Fruit fly (Drosophila melanogaster) whole organism, embryonic: Measurements from ENCODE around the gene CG11898.

Source experiments
- Antp ChIP-seq: fragments of 200-800 bp; sonication (Bioruptor generic); optimal IDR thresholded peaks from 3 replicates; lab custom pipeline; 2016; ENCODE audit warnings: missing biosample characterization, missing genetic modification characterization
- Bteb2 ChIP-seq: fragments of 200-800 bp; sonication (Bioruptor generic); optimal IDR thresholded peaks from 2 replicates; lab custom pipeline; 2016; ENCODE audit warnings: missing biosample characterization, missing genetic modification characterization
- CG16779 ChIP-seq: fragments of 200-800 bp; sonication (Bioruptor generic); IDR thresholded peaks from 2 replicates; pipeline ENCODE4 v1.3.6; 2022; ENCODE audit warnings: missing biosample characterization, missing genetic modification characterization
- CG17802 ChIP-seq: fragments of 200-800 bp; sonication (Bioruptor generic); optimal IDR thresholded peaks from 2 replicates; lab custom pipeline; 2018; ENCODE audit warnings: missing biosample characterization, mild to moderate bottlenecking, missing genetic modification characterization, moderate library complexity
- CG17829 ChIP-seq: fragments of 200-800 bp; optimal IDR thresholded peaks from 2 replicates; lab custom pipeline; 2019; ENCODE audit warnings: missing biosample characterization, mild to moderate bottlenecking, missing genetic modification characterization, moderate library complexity
- CG1792 ChIP-seq: fragments of 200-800 bp; sonication (Bioruptor generic); optimal IDR thresholded peaks from 2 replicates; lab custom pipeline; 2016; ENCODE audit warnings: missing biosample characterization, missing genetic modification characterization
- CG3995 ChIP-seq: fragments of 200-800 bp; sonication (Bioruptor generic); optimal IDR thresholded peaks from 3 replicates; lab custom pipeline; 2016; ENCODE audit warnings: missing biosample characterization, missing genetic modification characterization
- CG43689 ChIP-seq: fragments of 200-800 bp; sonication (Bioruptor generic); IDR thresholded peaks from 2 replicates; pipeline ENCODE4 v1.3.6; 2022; ENCODE audit warnings: missing biosample characterization, missing genetic modification characterization
- CG4404 ChIP-seq: fragments of 200-800 bp; sonication (Bioruptor generic); IDR thresholded peaks from 2 replicates; pipeline ENCODE4 v1.3.6; 2022; ENCODE audit warnings: missing biosample characterization, missing genetic modification characterization
- CG7786 ChIP-seq: fragments of 200-800 bp; sonication (Bioruptor generic); optimal IDR thresholded peaks from 2 replicates; lab custom pipeline; 2016; ENCODE audit warnings: missing biosample characterization, missing genetic modification characterization
- CG7928 ChIP-seq: fragments of 200-800 bp; sonication (Bioruptor generic); optimal IDR thresholded peaks from 2 replicates; lab custom pipeline; 2017; ENCODE audit warnings: missing biosample characterization, mild to moderate bottlenecking, missing genetic modification characterization
- CG8089 ChIP-seq: fragments of 200-800 bp; sonication (Bioruptor generic); optimal IDR thresholded peaks from 3 replicates; lab custom pipeline; 2016; ENCODE audit warnings: missing biosample characterization, missing genetic modification characterization
- CG8290 ChIP-seq, 3 experiments: fragments of 200-800 bp; sonication (Bioruptor generic); optimal IDR thresholded peaks; 2 replicates each; lab custom pipeline; 2016 to 2019; ENCODE audit warnings: missing biosample characterization in 3 of 3, missing genetic modification characterization in 3 of 3, mild to moderate bottlenecking in 2 of 3, moderate library complexity in 1 of 3
- CG8359 ChIP-seq: fragments of 200-800 bp; sonication (Bioruptor generic); optimal IDR thresholded peaks from 2 replicates; lab custom pipeline; 2017; ENCODE audit warnings: missing biosample characterization, mild to moderate bottlenecking, missing genetic modification characterization, borderline replicate concordance
- CkIIα-i1 ChIP-seq: fragments of 200-800 bp; sonication (Bioruptor generic); IDR thresholded peaks from 2 replicates; pipeline ENCODE4 v1.3.6; 2022; ENCODE audit warnings: missing biosample characterization, missing genetic modification characterization
- Dfd ChIP-seq, 2 experiments: fragments of >200 bp; optimal IDR thresholded peaks; 2 replicates each; lab custom pipeline; 2017; ENCODE audit warnings: missing biosample characterization in 2 of 2, missing genetic modification characterization in 2 of 2
- Dp ChIP-seq: fragments of 200-800 bp; sonication (Bioruptor generic); optimal IDR thresholded peaks from 2 replicates; lab custom pipeline; 2018; ENCODE audit warnings: missing biosample characterization, mild to moderate bottlenecking, missing genetic modification characterization, moderate library complexity
- Drgx ChIP-seq: fragments of 200-800 bp; sonication (Bioruptor generic); IDR thresholded peaks from 2 replicates; pipeline ENCODE4 v1.3.6; 2022; ENCODE audit warnings: missing biosample characterization, missing genetic modification characterization
- Fer3 ChIP-seq: fragments of 200-800 bp; sonication (Bioruptor generic); optimal IDR thresholded peaks from 2 replicates; lab custom pipeline; 2018; ENCODE audit warnings: missing biosample characterization, mild to moderate bottlenecking, missing genetic modification characterization, moderate library complexity
- HmgZ ChIP-seq: fragments of 200-800 bp; sonication (Bioruptor generic); optimal IDR thresholded peaks from 2 replicates; lab custom pipeline; 2018; ENCODE audit warnings: missing biosample characterization, mild to moderate bottlenecking, missing genetic modification characterization
- Hr78 ChIP-seq, 2 experiments: fragments of 200-800 bp in 1 of 2; fragments of >200 bp in 1 of 2; sonication (Bioruptor generic) in 1 of 2; optimal IDR thresholded peaks; 2 replicates each; lab custom pipeline; 2017 to 2019; ENCODE audit warnings: missing biosample characterization in 2 of 2, missing genetic modification characterization in 2 of 2, mild to moderate bottlenecking in 1 of 2, moderate library complexity in 1 of 2
- Hsf ChIP-seq: fragments of 200-800 bp; sonication (Bioruptor generic); optimal IDR thresholded peaks from 3 replicates; lab custom pipeline; 2016; ENCODE audit warnings: missing biosample characterization, missing genetic modification characterization
- Lpt ChIP-seq: fragments of >200 bp; optimal IDR thresholded peaks from 2 replicates; lab custom pipeline; 2018; ENCODE audit warnings: missing biosample characterization, missing genetic modification characterization
- Meics ChIP-seq: fragments of 200-800 bp; sonication (Bioruptor generic); optimal IDR thresholded peaks from 2 replicates; lab custom pipeline; 2017; ENCODE audit warnings: missing biosample characterization, mild to moderate bottlenecking, missing genetic modification characterization
- Myb ChIP-seq: fragments of 200-800 bp; sonication (Bioruptor generic); optimal IDR thresholded peaks from 2 replicates; lab custom pipeline; 2016; ENCODE audit warnings: missing biosample characterization, missing genetic modification characterization
- NfI ChIP-seq: fragments of 200-800 bp; sonication (Bioruptor generic); optimal IDR thresholded peaks from 3 replicates; lab custom pipeline; 2018; ENCODE audit warnings: missing biosample characterization, mild to moderate bottlenecking, missing genetic modification characterization, moderate library complexity
- Ravus ChIP-seq: fragments of 200-800 bp; sonication (Bioruptor generic); IDR thresholded peaks from 2 replicates; pipeline ENCODE4 v1.3.6; 2022; ENCODE audit warnings: missing biosample characterization, missing genetic modification characterization
- Rx ChIP-seq: fragments of 200-800 bp; sonication (Bioruptor generic); IDR thresholded peaks from 2 replicates; pipeline ENCODE4 v1.3.6; 2022; ENCODE audit warnings: missing biosample characterization, missing genetic modification characterization
- Sox100B ChIP-seq: fragments of 200-800 bp; sonication (Bioruptor generic); optimal IDR thresholded peaks from 3 replicates; lab custom pipeline; 2018; ENCODE audit warnings: missing biosample characterization, mild to moderate bottlenecking, missing genetic modification characterization
- Ssrp ChIP-seq: fragments of 200-800 bp; sonication (Bioruptor generic); optimal IDR thresholded peaks from 2 replicates; lab custom pipeline; 2018; ENCODE audit warnings: missing biosample characterization, mild to moderate bottlenecking, missing genetic modification characterization, moderate library complexity
- Xrp1 ChIP-seq: fragments of 200-800 bp; sonication (Bioruptor generic); IDR thresholded peaks from 2 replicates; pipeline ENCODE4 v1.3.6; 2022; ENCODE audit warnings: missing biosample characterization, missing genetic modification characterization
- ase ChIP-seq: fragments of 200-800 bp; sonication (Bioruptor generic); IDR thresholded peaks from 3 replicates; pipeline ENCODE4 v1.3.6; 2022; ENCODE audit warnings: missing biosample characterization, missing genetic modification characterization
- btn ChIP-seq: fragments of 200-800 bp; sonication (Bioruptor generic); optimal IDR thresholded peaks from 2 replicates; lab custom pipeline; 2016; ENCODE audit warnings: missing biosample characterization, missing genetic modification characterization
- dimm ChIP-seq: fragments of 200-800 bp; sonication (Bioruptor generic); IDR thresholded peaks from 2 replicates; pipeline ENCODE4 v1.3.6; 2022; ENCODE audit warnings: missing biosample characterization, missing genetic modification characterization
- disco-r ChIP-seq: fragments of 200-800 bp; sonication (Bioruptor generic); optimal IDR thresholded peaks from 2 replicates; lab custom pipeline; 2016; ENCODE audit warnings: missing biosample characterization, missing genetic modification characterization
- gsb ChIP-seq: fragments of 200-800 bp; sonication (Bioruptor generic); IDR thresholded peaks from 2 replicates; pipeline ENCODE4 v1.3.6; 2022; ENCODE audit warnings: missing biosample characterization, missing genetic modification characterization
- gt ChIP-seq: fragments of 200-800 bp; sonication (Bioruptor generic); IDR thresholded peaks from 2 replicates; pipeline ENCODE4 v1.3.6; 2022; ENCODE audit warnings: missing biosample characterization, missing genetic modification characterization
- jumu ChIP-seq: fragments of 200-800 bp; sonication (Bioruptor generic); optimal IDR thresholded peaks from 3 replicates; lab custom pipeline; 2016; ENCODE audit warnings: missing biosample characterization, missing genetic modification characterization
- lov ChIP-seq, 2 experiments: fragments of 200-800 bp in 1 of 2; fragments of >200 bp in 1 of 2; sonication (Bioruptor generic) in 1 of 2; IDR thresholded peaks in 1 of 2; optimal IDR thresholded peaks in 1 of 2; 2 replicates in 1 of 2; 3 replicates in 1 of 2; pipeline versions ENCODE4 v1.3.6 to Lab custom; 2017 to 2022; ENCODE audit warnings: missing biosample characterization in 1 of 2, missing genetic modification characterization in 1 of 2
- maf-S ChIP-seq: fragments of 200-800 bp; sonication (Bioruptor generic); optimal IDR thresholded peaks from 2 replicates; lab custom pipeline; 2016; ENCODE audit warnings: missing biosample characterization, missing genetic modification characterization
- nmo ChIP-seq: fragments of 200-800 bp; sonication (Bioruptor generic); optimal IDR thresholded peaks from 2 replicates; lab custom pipeline; 2018; ENCODE audit warnings: missing biosample characterization, mild to moderate bottlenecking, missing genetic modification characterization, moderate library complexity
- odd ChIP-seq: fragments of 200-800 bp; sonication (Bioruptor generic); optimal IDR thresholded peaks from 2 replicates; lab custom pipeline; 2017; ENCODE audit warnings: missing biosample characterization, mild to moderate bottlenecking, missing genetic modification characterization
- pho ChIP-seq: fragments of 200-800 bp; sonication (Bioruptor generic); optimal IDR thresholded peaks from 2 replicates; lab custom pipeline; 2016; ENCODE audit warnings: missing biosample characterization, missing genetic modification characterization
- salm ChIP-seq: fragments of 200-800 bp; sonication (Bioruptor generic); optimal IDR thresholded peaks from 2 replicates; lab custom pipeline; 2018; ENCODE audit warnings: missing biosample characterization, mild to moderate bottlenecking, missing genetic modification characterization
- tap ChIP-seq: fragments of 200-800 bp; optimal IDR thresholded peaks from 3 replicates; lab custom pipeline; 2019; ENCODE audit warnings: missing biosample characterization, mild to moderate bottlenecking, missing genetic modification characterization, moderate library complexity
- tgo ChIP-seq: fragments of 200-800 bp; sonication (Bioruptor generic); IDR thresholded peaks from 3 replicates; pipeline ENCODE4 v1.3.6; 2022; ENCODE audit warnings: missing biosample characterization, missing genetic modification characterization
- tin ChIP-seq: fragments of 200-800 bp; sonication (Bioruptor generic); optimal IDR thresholded peaks from 3 replicates; lab custom pipeline; 2016; ENCODE audit warnings: missing biosample characterization, missing genetic modification characterization
- trem ChIP-seq: fragments of 200-800 bp; optimal IDR thresholded peaks from 3 replicates; lab custom pipeline; 2019; ENCODE audit warnings: missing biosample characterization, mild to moderate bottlenecking, missing genetic modification characterization, moderate library complexity

The CG11898 gene

dm6 chr3R:29157418-29158398 is 7.7 kb upstream of the CG11898 start, which contains the start of gene rdog (continued):
- TF ChIP-seq Antp (GFP tag; lab: Kevin White, UChicago) (peak; percentile 82), tin (GFP tag; lab: Kevin White, UChicago) (peak; percentile 85), NfI (GFP tag; lab: Kevin White, UChicago) (peak; percentile 72), dimm (GFP tag; lab: Robert Waterston, UW) (no peak), Ssrp (tag; lab: Kevin White, UChicago) (peak; percentile 85), CG17829 (tag; lab: Kevin White, UChicago) (peak; percentile 84), Xrp1 (GFP tag; lab: Robert Waterston, UW) (no peak), CG43689 (GFP tag; lab: Robert Waterston, UW) (no peak), CkIIα-i1 (GFP tag; lab: Robert Waterston, UW) (no peak), CG17802 (peak; percentile 39), CG7786 (peak; percentile 80), tap (tag; lab: Kevin White, UChicago) (peak; percentile 73), CG16779 (GFP tag; lab: Robert Waterston, UW) (no peak), tgo (GFP tag; lab: Robert Waterston, UW) (peak; percentile 64), odd (peak; percentile 71), jumu (peak; percentile 64), Drgx (GFP tag; lab: Robert Waterston, UW) (no peak; the same call in 1 of the 2 replicates), Rx (peak; percentile 42; the same call in 1 of the 2 replicates), HmgZ (tag; lab: Kevin White, UChicago) (peak; percentile 81), Fer3 (tag; lab: Kevin White, UChicago) (peak; percentile 56), Hsf (GFP tag; lab: Kevin White, UChicago) (peak; percentile 82), salm (tag; lab: Kevin White, UChicago) (peak; percentile 59), Hr78 (GFP tag; optimal IDR thresholded peaks at IDR 0.05; lab: Kevin White, UChicago) (no peak), Ravus (GFP tag; lab: Robert Waterston, UW) (no peak), maf-S (GFP tag; lab: Kevin White, UChicago) (peak; percentile 73), CG8089 (peak; percentile 78), Meics (peak; percentile 81), lov (optimal IDR thresholded peaks at IDR 0.05; lab: Kevin White, UChicago) (no peak), lov (GFP tag; IDR thresholded peaks at IDR 0.05; lab: Robert Waterston, UW) (no peak), Myb (GFP tag; lab: Kevin White, UChicago) (peak; percentile 55), btn (GFP tag; lab: Kevin White, UChicago) (peak; percentile 62), trem (peak; percentile 84), gt (no peak), CG8290 (GFP tag; optimal IDR thresholded peaks at IDR 0.05; lab: Kevin White, UChicago) (peak; percentile 71), CG8290 (tag; optimal IDR thresholded peaks at IDR 0.05; lab: Kevin White, UChicago) (peak in 1 of 2 experiments; percentile 84), pho (peak; percentile 83), gsb (GFP tag; lab: Robert Waterston, UW) (no peak), CG8359 (GFP tag; lab: Kevin White, UChicago) (peak; percentile 28), Sox100B (GFP tag; lab: Kevin White, UChicago) (no peak), CG4404 (GFP tag; lab: Robert Waterston, UW) (peak; percentile 69), Lpt (GFP tag; lab: Kevin White, UChicago) (no peak), Dfd (GFP tag; optimal IDR thresholded peaks at IDR 0.05; lab: Kevin White, UChicago) (no peak), Dp (GFP tag; lab: Kevin White, UChicago) (no peak), ase (GFP tag; lab: Robert Waterston, UW) (no peak), CG7928 (peak; percentile 30), disco-r (GFP tag; lab: Kevin White, UChicago) (peak; percentile 78), nmo (GFP tag; lab: Kevin White, UChicago) (no peak), CG1792 (GFP tag; lab: Kevin White, UChicago) (peak; percentile 61), Bteb2 (GFP tag; lab: Kevin White, UChicago) (peak; percentile 65), CG3995 (GFP tag; lab: Kevin White, UChicago) (peak; percentile 91)
